Fruit fly (Drosophila melanogaster) whole organism, embryonic: ENCODE data around the gene MFS9.

Experiments used
- CG10543 ChIP-seq: fragments of 200-800 bp; sonication (Bioruptor generic); optimal IDR thresholded peaks from 3 replicates; lab custom pipeline; 2017; ENCODE audit warnings: missing biosample characterization, mild to moderate bottlenecking, missing genetic modification characterization, moderate library complexity
- CG11085 ChIP-seq: fragments of 200-800 bp; sonication (Bioruptor generic); IDR thresholded peaks from 2 replicates; pipeline ENCODE4 v1.3.6; 2022; ENCODE audit warnings: missing biosample characterization, missing genetic modification characterization
- CG15011 ChIP-seq: fragments of 200-800 bp; sonication (Bioruptor generic); optimal IDR thresholded peaks from 3 replicates; lab custom pipeline; 2018; ENCODE audit warnings: missing biosample characterization, mild to moderate bottlenecking, missing genetic modification characterization
- CG1529 ChIP-seq: fragments of 200-800 bp; sonication (Bioruptor generic); optimal IDR thresholded peaks from 3 replicates; lab custom pipeline; 2018; ENCODE audit warnings: missing biosample characterization, missing genetic modification characterization
- CG17612 ChIP-seq: fragments of 200-800 bp; sonication (Bioruptor generic); IDR thresholded peaks from 2 replicates; pipeline ENCODE4 v1.3.6; 2022; ENCODE audit warnings: missing biosample characterization, missing genetic modification characterization
- CG17912 ChIP-seq: fragments of 200-800 bp; sonication (Bioruptor generic); optimal IDR thresholded peaks from 2 replicates; lab custom pipeline; 2018; ENCODE audit warnings: missing biosample characterization, mild to moderate bottlenecking, missing genetic modification characterization
- CG2129 ChIP-seq: fragments of 200-800 bp; sonication (Bioruptor generic); IDR thresholded peaks from 2 replicates; pipeline ENCODE4 v1.3.6; 2022; ENCODE audit warnings: missing biosample characterization, missing genetic modification characterization; ENCODE audit not compliant: partially characterized antibody
- CG2678 ChIP-seq: fragments of 200-800 bp; sonication (Bioruptor generic); optimal IDR thresholded peaks from 3 replicates; lab custom pipeline; 2019; ENCODE audit warnings: missing biosample characterization, mild to moderate bottlenecking, missing genetic modification characterization, moderate library complexity
- CG3065 ChIP-seq: fragments of 200-800 bp; sonication (Bioruptor generic); optimal IDR thresholded peaks from 2 replicates; lab custom pipeline; 2016; ENCODE audit warnings: missing biosample characterization, missing genetic modification characterization
- CG42726 ChIP-seq: fragments of 200-800 bp; sonication (Bioruptor generic); IDR thresholded peaks from 2 replicates; pipeline ENCODE4 v1.3.6; 2022; ENCODE audit warnings: missing biosample characterization, missing genetic modification characterization; ENCODE audit not compliant: partially characterized antibody
- CG4360 ChIP-seq: fragments of 200-800 bp; sonication (Bioruptor generic); IDR thresholded peaks from 2 replicates; pipeline ENCODE4 v1.3.6; 2022; ENCODE audit warnings: missing biosample characterization, missing genetic modification characterization
- CG5953 ChIP-seq: fragments of 200-800 bp; sonication (Bioruptor generic); IDR thresholded peaks from 2 replicates; pipeline ENCODE4 v1.3.6; 2022; ENCODE audit warnings: missing biosample characterization, missing genetic modification characterization
- CG6175 ChIP-seq: fragments of 200-800 bp; sonication (Bioruptor generic); IDR thresholded peaks from 3 replicates; pipeline ENCODE4 v1.3.6; 2022; ENCODE audit warnings: missing biosample characterization, missing genetic modification characterization
- CG6854 ChIP-seq: fragments of 200-800 bp; sonication (Bioruptor generic); optimal IDR thresholded peaks from 3 replicates; lab custom pipeline; 2017; ENCODE audit warnings: missing biosample characterization, mild to moderate bottlenecking, missing genetic modification characterization
- CG7987 ChIP-seq: fragments of 200-800 bp; sonication (Bioruptor generic); optimal IDR thresholded peaks from 2 replicates; lab custom pipeline; 2018; ENCODE audit warnings: missing biosample characterization, mild to moderate bottlenecking, missing genetic modification characterization, moderate library complexity
- CG8359 ChIP-seq: fragments of 200-800 bp; sonication (Bioruptor generic); optimal IDR thresholded peaks from 2 replicates; lab custom pipeline; 2017; ENCODE audit warnings: missing biosample characterization, mild to moderate bottlenecking, missing genetic modification characterization, borderline replicate concordance
- D ChIP-seq, 2 experiments: fragments of 200-800 bp in 1 of 2; fragments of >200 bp in 1 of 2; sonication (Bioruptor generic) in 1 of 2; optimal IDR thresholded peaks; 2 replicates in 1 of 2; 3 replicates in 1 of 2; lab custom pipeline; 2017; ENCODE audit warnings: mild to moderate bottlenecking in 1 of 2, missing biosample characterization in 1 of 2, missing genetic modification characterization in 1 of 2, missing genetic modification reagents in 1 of 2
- Eip74EF ChIP-seq, 2 experiments: fragments of 200-800 bp in 1 of 2; fragments of >200 bp in 1 of 2; sonication (Bioruptor generic) in 1 of 2; optimal IDR thresholded peaks; 2 replicates each; lab custom pipeline; 2017 to 2019; ENCODE audit warnings: missing biosample characterization in 2 of 2, missing genetic modification characterization in 2 of 2, mild to moderate bottlenecking in 1 of 2, moderate library complexity in 1 of 2
- Ets97D ChIP-seq: fragments of 200-800 bp; sonication (Bioruptor generic); optimal IDR thresholded peaks from 3 replicates; lab custom pipeline; 2016; ENCODE audit warnings: missing biosample characterization, missing genetic modification characterization
- Fer2 ChIP-seq: fragments of 200-800 bp; sonication (Bioruptor generic); optimal IDR thresholded peaks from 2 replicates; lab custom pipeline; 2018; ENCODE audit warnings: missing biosample characterization, mild to moderate bottlenecking, missing genetic modification characterization, moderate library complexity
- HLH4C ChIP-seq: fragments of 200-800 bp; sonication (Bioruptor generic); IDR thresholded peaks from 3 replicates; pipeline ENCODE4 v1.3.6; 2022; ENCODE audit warnings: missing biosample characterization, missing genetic modification characterization; ENCODE audit not compliant: partially characterized antibody
- Hr3 ChIP-seq: fragments of 200-800 bp; sonication (Bioruptor generic); optimal IDR thresholded peaks from 3 replicates; lab custom pipeline; 2016; ENCODE audit warnings: missing biosample characterization, missing genetic modification characterization
- Hsf ChIP-seq: fragments of 200-800 bp; sonication (Bioruptor generic); optimal IDR thresholded peaks from 3 replicates; lab custom pipeline; 2016; ENCODE audit warnings: missing biosample characterization, missing genetic modification characterization
- Lhr ChIP-seq: fragments of 200-800 bp; sonication (Bioruptor generic); optimal IDR thresholded peaks from 3 replicates; lab custom pipeline; 2017; ENCODE audit warnings: mild to moderate bottlenecking, missing biosample characterization, missing genetic modification reagents, missing genetic modification characterization
- Med ChIP-seq: fragments of 200-800 bp; sonication (Bioruptor generic); peaks from one replicate; lab custom pipeline; 2016; ENCODE audit warnings: missing biosample characterization, missing genetic modification characterization, mild to moderate bottlenecking, inconsistent platforms, moderate library complexity
- Oaz ChIP-seq: fragments of 200-800 bp; sonication (Bioruptor generic); IDR thresholded peaks from 2 replicates; pipeline ENCODE4 v1.3.6; 2022; ENCODE audit warnings: missing biosample characterization, missing genetic modification characterization
- Scr ChIP-seq: fragments of 200-800 bp; sonication (Bioruptor generic); IDR thresholded peaks from 2 replicates; pipeline ENCODE4 v1.3.6; 2022; ENCODE audit warnings: missing biosample characterization, missing genetic modification characterization; ENCODE audit not compliant: partially characterized antibody
- Sry-β ChIP-seq: fragments of 200-800 bp; sonication (Bioruptor generic); optimal IDR thresholded peaks from 2 replicates; lab custom pipeline; 2018; ENCODE audit warnings: missing biosample characterization, mild to moderate bottlenecking, missing genetic modification characterization, moderate library complexity
- Ssrp ChIP-seq: fragments of 200-800 bp; sonication (Bioruptor generic); optimal IDR thresholded peaks from 2 replicates; lab custom pipeline; 2018; ENCODE audit warnings: missing biosample characterization, mild to moderate bottlenecking, missing genetic modification characterization, moderate library complexity
- Stat92E ChIP-seq, 3 experiments: fragments of >200 bp in 2 of 3; fragments of 200-800 bp in 1 of 3; sonication (Bioruptor generic) in 1 of 3; optimal IDR thresholded peaks; 2 replicates each; lab custom pipeline; 2017 to 2019; ENCODE audit warnings: missing biosample characterization in 3 of 3, missing genetic modification characterization in 3 of 3, mild to moderate bottlenecking in 1 of 3, moderate library complexity in 1 of 3
- da ChIP-seq: fragments of 200-800 bp; sonication (Bioruptor generic); optimal IDR thresholded peaks from 2 replicates; lab custom pipeline; 2016; ENCODE audit warnings: missing biosample characterization, missing genetic modification characterization
- eve ChIP-seq, 2 experiments: fragments of >200 bp; optimal IDR thresholded peaks; 2 replicates each; lab custom pipeline; 2017; ENCODE audit warnings: missing biosample characterization in 2 of 2, missing genetic modification characterization in 2 of 2
- knrl ChIP-seq: fragments of 200-800 bp; sonication (Bioruptor generic); IDR thresholded peaks from 3 replicates; pipeline ENCODE4 v1.3.6; 2022; ENCODE audit warnings: missing biosample characterization, missing genetic modification characterization; ENCODE audit not compliant: partially characterized antibody
- mld ChIP-seq: fragments of 200-800 bp; sonication (Bioruptor generic); IDR thresholded peaks from 3 replicates; pipeline ENCODE4 v1.3.6; 2022; ENCODE audit warnings: missing biosample characterization, missing genetic modification characterization; ENCODE audit not compliant: partially characterized antibody
- onecut ChIP-seq: fragments of 200-800 bp; sonication (Bioruptor generic); IDR thresholded peaks from 2 replicates; pipeline ENCODE4 v1.3.6; 2022; ENCODE audit warnings: missing biosample characterization, missing genetic modification characterization
- pita ChIP-seq: fragments of 200-800 bp; sonication (Bioruptor generic); optimal IDR thresholded peaks from 2 replicates; lab custom pipeline; 2017; ENCODE audit warnings: missing biosample characterization, mild to moderate bottlenecking, missing genetic modification characterization
- prd ChIP-seq, 3 experiments: fragments of >200 bp in 2 of 3; fragments of 200-800 bp in 1 of 3; sonication (Bioruptor generic) in 1 of 3; optimal IDR thresholded peaks in 2 of 3; IDR thresholded peaks in 1 of 3; 2 replicates in 2 of 3; 3 replicates in 1 of 3; pipeline versions ENCODE4 v1.3.6 to Lab custom; 2017 to 2022; ENCODE audit warnings: missing biosample characterization in 1 of 3, missing genetic modification characterization in 1 of 3
- pum ChIP-seq: fragments of 200-800 bp; sonication (Bioruptor generic); optimal IDR thresholded peaks from 2 replicates; lab custom pipeline; 2016; ENCODE audit warnings: missing biosample characterization, missing genetic modification characterization
- run ChIP-seq: fragments of 200-800 bp; sonication (Bioruptor generic); optimal IDR thresholded peaks from 3 replicates; lab custom pipeline; 2018; ENCODE audit warnings: missing biosample characterization, mild to moderate bottlenecking, missing genetic modification characterization
- sc ChIP-seq, 3 experiments: fragments of >200 bp in 2 of 3; fragments of 200-800 bp in 1 of 3; sonication (Bioruptor generic) in 1 of 3; optimal IDR thresholded peaks; 2 replicates in 2 of 3; 3 replicates in 1 of 3; lab custom pipeline; 2017; ENCODE audit warnings: mild to moderate bottlenecking in 1 of 3, missing biosample characterization in 1 of 3, missing genetic modification characterization in 1 of 3, missing genetic modification reagents in 1 of 3
- slp2 ChIP-seq: fragments of 200-800 bp; sonication (Bioruptor generic); optimal IDR thresholded peaks from 2 replicates; lab custom pipeline; 2016; ENCODE audit warnings: missing biosample characterization, missing genetic modification characterization
- sqz ChIP-seq: fragments of 200-800 bp; sonication (Bioruptor generic); optimal IDR thresholded peaks from 3 replicates; lab custom pipeline; 2018; ENCODE audit warnings: missing biosample characterization, mild to moderate bottlenecking, missing genetic modification characterization
- tap ChIP-seq: fragments of 200-800 bp; optimal IDR thresholded peaks from 3 replicates; lab custom pipeline; 2019; ENCODE audit warnings: missing biosample characterization, mild to moderate bottlenecking, missing genetic modification characterization, moderate library complexity
- tin ChIP-seq: fragments of 200-800 bp; sonication (Bioruptor generic); optimal IDR thresholded peaks from 3 replicates; lab custom pipeline; 2016; ENCODE audit warnings: missing biosample characterization, missing genetic modification characterization
- toy ChIP-seq: fragments of 200-800 bp; sonication (Bioruptor generic); IDR thresholded peaks from 2 replicates; pipeline ENCODE4 v1.3.6; 2022; ENCODE audit warnings: missing biosample characterization, missing genetic modification characterization
- vvl ChIP-seq: fragments of 200-800 bp; sonication (Bioruptor generic); IDR thresholded peaks from 2 replicates; pipeline ENCODE4 v1.3.6; 2022; ENCODE audit warnings: missing biosample characterization, missing genetic modification characterization
- wek ChIP-seq: fragments of 200-800 bp; sonication (Bioruptor generic); optimal IDR thresholded peaks from 3 replicates; lab custom pipeline; 2018; ENCODE audit warnings: missing biosample characterization, mild to moderate bottlenecking, missing genetic modification characterization, moderate library complexity
- zfh1 ChIP-seq: fragments of 200-800 bp; sonication (Bioruptor generic); IDR thresholded peaks from 3 replicates; pipeline ENCODE4 v1.3.6; 2022; ENCODE audit warnings: missing biosample characterization, missing genetic modification characterization

MFS9 gene

dm6 chr3R:20552093-20552492 lies 39.8 kb upstream of the MFS9 start, which contains the start of gene Stat92E (continued):
- no peak for TF ChIP-seq CG1529 (GFP tag; lab: Kevin White, UChicago)
- no peak for TF ChIP-seq zfh1 (GFP tag; lab: Robert Waterston, UW)
- no peak for TF ChIP-seq Stat92E (GFP tag; optimal IDR thresholded peaks at IDR 0.05; lab: Kevin White, UChicago)
- TF ChIP-seq Ets97D (GFP tag; lab: Kevin White, UChicago): no peak
- no peak for TF ChIP-seq prd (optimal IDR thresholded peaks at IDR 0.05; lab: Kevin White, UChicago)
- no peak for TF ChIP-seq prd (GFP tag; IDR thresholded peaks at IDR 0.05; lab: Robert Waterston, UW)
- no peak for TF ChIP-seq CG42726 (GFP tag; lab: Robert Waterston, UW)
- TF ChIP-seq CG5953: no peak
- no peak for TF ChIP-seq Fer2 (tag; lab: Kevin White, UChicago)
- no peak for TF ChIP-seq CG11085 (GFP tag; lab: Robert Waterston, UW)
- TF ChIP-seq CG6854: no peak
- TF ChIP-seq tin (GFP tag; lab: Kevin White, UChicago): no peak
- no peak for TF ChIP-seq Ssrp
- TF ChIP-seq CG10543 (GFP tag; lab: Kevin White, UChicago): no peak
- TF ChIP-seq Med (GFP tag; lab: Kevin White, UChicago): peak; percentile 17
- no peak for TF ChIP-seq CG4360 (GFP tag; lab: Robert Waterston, UW)
- TF ChIP-seq CG6175 (GFP tag; lab: Robert Waterston, UW): no peak
- no peak for TF ChIP-seq run (tag; lab: Kevin White, UChicago)
- TF ChIP-seq CG3065 (GFP tag; lab: Kevin White, UChicago): no peak
- no peak for TF ChIP-seq wek
- TF ChIP-seq Hsf (GFP tag; lab: Kevin White, UChicago): no peak
- 0 out of 2 replicates have a peak, but pooled peaks have one; percentile 5 for TF ChIP-seq vvl
- no peak for TF ChIP-seq toy (GFP tag; lab: Robert Waterston, UW)
- no peak for TF ChIP-seq CG8359
- TF ChIP-seq CG2129 (GFP tag; lab: Robert Waterston, UW): no peak
- no peak for TF ChIP-seq sc (optimal IDR thresholded peaks at IDR 0.05; lab: Kevin White, UChicago)
- TF ChIP-seq sc (GFP tag; optimal IDR thresholded peaks at IDR 0.05; lab: Kevin White, UChicago): no peak
- no peak for TF ChIP-seq CG17912 (GFP tag; lab: Kevin White, UChicago)
- TF ChIP-seq sqz (GFP tag; lab: Kevin White, UChicago): no peak
- TF ChIP-seq da (GFP tag; lab: Kevin White, UChicago): no peak
- TF ChIP-seq HLH4C: peak; percentile 48; the same call in 1 of the 3 replicates
- TF ChIP-seq pum: no peak
- TF ChIP-seq pita: no peak
- no peak for TF ChIP-seq Hr3 (GFP tag; lab: Kevin White, UChicago)
- TF ChIP-seq Oaz (GFP tag; lab: Robert Waterston, UW): no peak
- no peak for TF ChIP-seq CG7987 (GFP tag; lab: Kevin White, UChicago)
- TF ChIP-seq CG2678 (tag; lab: Kevin White, UChicago): no peak
- TF ChIP-seq onecut (GFP tag; lab: Robert Waterston, UW): peak; percentile 25; the same call in 1 of the 2 replicates
- TF ChIP-seq Sry-β (GFP tag; lab: Kevin White, UChicago): no peak
- TF ChIP-seq D (optimal IDR thresholded peaks at IDR 0.05; lab: Kevin White, UChicago): no peak
- TF ChIP-seq D (GFP tag; optimal IDR thresholded peaks at IDR 0.05; lab: Kevin White, UChicago): no peak
- no peak for TF ChIP-seq tap (tag; lab: Kevin White, UChicago)
- TF ChIP-seq slp2 (GFP tag; lab: Kevin White, UChicago): no peak
- TF ChIP-seq CG17612: no peak
- TF ChIP-seq eve (GFP tag; optimal IDR thresholded peaks at IDR 0.05; lab: Kevin White, UChicago): peak in 1 of 2 experiments; percentile 60
- no peak for TF ChIP-seq Lhr (GFP tag; lab: Kevin White, UChicago)
- no peak for TF ChIP-seq CG15011 (GFP tag; lab: Kevin White, UChicago)
- no peak for TF ChIP-seq Eip74EF (GFP tag; optimal IDR thresholded peaks at IDR 0.05; lab: Kevin White, UChicago)
- no peak for TF ChIP-seq mld (GFP tag; lab: Robert Waterston, UW)
- peak; percentile 37; the same call in 1 of the 2 replicates for TF ChIP-seq Scr (GFP tag; lab: Robert Waterston, UW)
- TF ChIP-seq knrl (GFP tag; lab: Robert Waterston, UW): no peak
